Worm (Caenorhabditis elegans) whole organism, young adult: ENCODE measurements around the gene F43G6.16.

Experiments used
- B0035.1 ChIP-seq: sonication (generic microtip); optimal IDR thresholded peaks from 2 replicates; lab custom pipeline; 2016; ENCODE audit warnings: missing genetic modification characterization, mild to moderate bottlenecking, missing compliant biosample characterization, missing genotype, missing genetic modification reagents
- B0261.1 ChIP-seq: sonication (generic microtip); optimal IDR thresholded peaks from 2 replicates; lab custom pipeline; 2016; ENCODE audit warnings: mild to moderate bottlenecking, missing genetic modification characterization, moderate library complexity, missing compliant biosample characterization
- F33H1.4 ChIP-seq: fragments of 200-800 bp; sonication (Bioruptor generic); IDR thresholded peaks from 2 replicates; pipeline ENCODE4 v1.3.6; 2022; ENCODE audit warnings: missing genetic modification reagents, missing genetic modification characterization, missing compliant biosample characterization
- F49E8.2 ChIP-seq: sonication (generic microtip); optimal IDR thresholded peaks from 3 replicates; lab custom pipeline; 2017; ENCODE audit warnings: missing genetic modification characterization, mild to moderate bottlenecking, missing compliant biosample characterization, antibody characterized with exemption, moderate library complexity; ENCODE audit not compliant: insufficient read depth
- F52B5.7 ChIP-seq: sonication (generic microtip); optimal IDR thresholded peaks from 2 replicates; lab custom pipeline; 2016; ENCODE audit warnings: mild to moderate bottlenecking, missing genetic modification characterization, missing compliant biosample characterization
- F57C9.4 ChIP-seq: sonication (generic microtip); optimal IDR thresholded peaks from 2 replicates; lab custom pipeline; 2017; ENCODE audit warnings: mild to moderate bottlenecking, missing genetic modification characterization, missing compliant biosample characterization
- Y67H2A.10 ChIP-seq: fragments of 200-800 bp; sonication (Bioruptor generic); conservative IDR thresholded peaks from 2 replicates; pipeline ENCODE4 v1.3.6; 2022; ENCODE audit warnings: missing genetic modification reagents, missing genetic modification characterization, missing compliant biosample characterization
- aptf-3 ChIP-seq: fragments of 200-800 bp; sonication (Bioruptor generic); IDR thresholded peaks from 2 replicates; pipeline ENCODE4 v1.3.6; 2022; ENCODE audit warnings: missing genetic modification characterization, missing compliant biosample characterization
- athp-1 ChIP-seq: sonication (generic microtip); optimal IDR thresholded peaks from 2 replicates; lab custom pipeline; 2017; ENCODE audit warnings: mild to moderate bottlenecking, missing genetic modification characterization, missing compliant biosample characterization
- attf-5 ChIP-seq: fragments of 200-800 bp; sonication (Bioruptor generic); optimal IDR thresholded peaks from 2 replicates; lab custom pipeline; 2018; ENCODE audit warnings: mild to moderate bottlenecking, missing genetic modification characterization, missing compliant biosample characterization
- cebp-1 ChIP-seq, 2 experiments: fragments of 200-800 bp in 1 of 2; sonication (Bioruptor generic) in 1 of 2; sonication (generic microtip) in 1 of 2; IDR thresholded peaks in 1 of 2; optimal IDR thresholded peaks in 1 of 2; 2 replicates each; pipeline versions ENCODE4 v1.3.6 to Lab custom; 2017 to 2022; ENCODE audit warnings: missing compliant biosample characterization in 2 of 2, missing genetic modification characterization in 2 of 2, mild to moderate bottlenecking in 1 of 2, missing genetic modification reagents in 1 of 2, moderate library complexity in 1 of 2
- ceh-27 ChIP-seq: fragments of 200-800 bp; sonication (Bioruptor generic); optimal IDR thresholded peaks from 2 replicates; lab custom pipeline; 2018; ENCODE audit warnings: mild to moderate bottlenecking, missing genetic modification characterization, moderate library complexity, missing compliant biosample characterization
- ceh-91 ChIP-seq: fragments of 200-800 bp; sonication (Bioruptor generic); IDR thresholded peaks from 2 replicates; pipeline ENCODE4 v1.3.6; 2022; ENCODE audit warnings: missing genetic modification reagents, missing genetic modification characterization, missing compliant biosample characterization
- dox-1 ChIP-seq: fragments of 200-800 bp; sonication (Bioruptor generic); IDR thresholded peaks from 2 replicates; pipeline ENCODE4 v1.3.6; 2022; ENCODE audit warnings: missing genetic modification reagents, missing genetic modification characterization, missing compliant biosample characterization
- dpff-1 ChIP-seq: sonication (generic microtip); optimal IDR thresholded peaks from 2 replicates; lab custom pipeline; 2017; ENCODE audit warnings: mild to moderate bottlenecking, missing genetic modification characterization, missing compliant biosample characterization
- dpl-1 ChIP-seq: fragments of 150-350 bp; optimal IDR thresholded peaks from 2 replicates; lab custom pipeline; 2014; ENCODE audit warnings: missing biosample characterization, missing genetic modification reagents, missing genetic modification characterization
- egrh-3 ChIP-seq: fragments of 200-800 bp; sonication (Bioruptor generic); IDR thresholded peaks from 2 replicates; pipeline ENCODE4 v1.3.6; 2022; ENCODE audit warnings: missing genetic modification reagents, missing genetic modification characterization, missing compliant biosample characterization
- hlh-12 ChIP-seq: sonication (generic microtip); optimal IDR thresholded peaks from 2 replicates; lab custom pipeline; 2016; ENCODE audit warnings: missing genetic modification characterization, missing compliant biosample characterization
- hsf-1 ChIP-seq: fragments of 200-800 bp; sonication (Bioruptor generic); IDR thresholded peaks from 2 replicates; pipeline ENCODE4 v1.3.6; 2022; ENCODE audit warnings: missing genetic modification reagents, missing genetic modification characterization, missing compliant biosample characterization
- lag-1 ChIP-seq: fragments of 200-800 bp; sonication (Bioruptor generic); IDR thresholded peaks from 2 replicates; pipeline ENCODE4 v1.3.6; 2022; ENCODE audit warnings: missing genetic modification reagents, missing genetic modification characterization, missing compliant biosample characterization
- lin-26 ChIP-seq: fragments of 200-800 bp; sonication (Bioruptor generic); IDR thresholded peaks from 2 replicates; pipeline ENCODE4 v1.3.6; 2022; ENCODE audit warnings: missing genetic modification reagents, missing genetic modification characterization, missing compliant biosample characterization
- lin-35 ChIP-seq, 3 experiments: fragments of 150-350 bp in 2 of 3; sonication (generic microtip) in 1 of 3; optimal IDR thresholded peaks; 2 replicates each; lab custom pipeline; 2014 to 2018; ENCODE audit warnings: missing biosample characterization in 3 of 3, missing genetic modification characterization in 3 of 3, missing genetic modification reagents in 3 of 3
- lir-1 ChIP-seq: fragments of 200-800 bp; sonication (Bioruptor generic); conservative IDR thresholded peaks from 2 replicates; pipeline ENCODE4 v1.3.6; 2022; ENCODE audit warnings: missing genetic modification reagents, missing genetic modification characterization, missing compliant biosample characterization
- lsy-27 ChIP-seq: sonication (generic microtip); optimal IDR thresholded peaks from 2 replicates; lab custom pipeline; 2017; ENCODE audit warnings: missing genetic modification characterization, mild to moderate bottlenecking, missing compliant biosample characterization, antibody characterized with exemption, missing genotype, borderline replicate concordance; ENCODE audit not compliant: insufficient read depth
- mcd-1 ChIP-seq: fragments of 200-800 bp; sonication (Bioruptor generic); IDR thresholded peaks from 2 replicates; pipeline ENCODE4 v1.3.6; 2022; ENCODE audit warnings: missing genetic modification reagents, missing genetic modification characterization, missing compliant biosample characterization
- nhr-120 ChIP-seq: fragments of 200-800 bp; sonication (Bioruptor generic); IDR thresholded peaks from 2 replicates; pipeline ENCODE4 v1.3.6; 2022; ENCODE audit warnings: missing genetic modification characterization, missing compliant biosample characterization
- nhr-27 ChIP-seq: fragments of 200-800 bp; sonication (Bioruptor generic); optimal IDR thresholded peaks from 2 replicates; lab custom pipeline; 2018; ENCODE audit warnings: mild to moderate bottlenecking, missing genetic modification characterization, moderate library complexity, missing compliant biosample characterization
- nhr-90 ChIP-seq: sonication (generic microtip); optimal IDR thresholded peaks from 2 replicates; lab custom pipeline; 2016; ENCODE audit warnings: missing genotype, mild to moderate bottlenecking, missing genetic modification characterization, missing compliant biosample characterization
- pbrm-1 ChIP-seq: fragments of 200-800 bp; sonication (Bioruptor generic); IDR thresholded peaks from 2 replicates; pipeline ENCODE4 v1.3.6; 2022; ENCODE audit warnings: missing genetic modification reagents, missing genetic modification characterization, missing compliant biosample characterization
- rcor-1 ChIP-seq: fragments of 200-800 bp; sonication (Bioruptor generic); IDR thresholded peaks from 2 replicates; pipeline ENCODE4 v1.3.6; 2022; ENCODE audit warnings: missing genetic modification reagents, missing genetic modification characterization, missing compliant biosample characterization
- repo-1 ChIP-seq: sonication (generic microtip); optimal IDR thresholded peaks from 2 replicates; lab custom pipeline; 2017; ENCODE audit warnings: mild to moderate bottlenecking, missing genetic modification characterization, missing compliant biosample characterization
- rpc-1 ChIP-seq, 2 experiments: fragments of 150-350 bp in 1 of 2; sonication (generic microtip) in 1 of 2; optimal IDR thresholded peaks; 2 replicates each; lab custom pipeline; 2014 to 2018; ENCODE audit warnings: missing biosample characterization in 1 of 2, missing genetic modification characterization in 1 of 2, missing genetic modification reagents in 1 of 2, missing genotype in 1 of 2
- snpc-1.1 ChIP-seq: sonication (generic microtip); optimal IDR thresholded peaks from 2 replicates; lab custom pipeline; 2017; ENCODE audit warnings: missing genetic modification characterization, mild to moderate bottlenecking, missing compliant biosample characterization, antibody characterized with exemption, moderate library complexity, missing genotype, missing genetic modification reagents; ENCODE audit not compliant: insufficient read depth
- snpc-1.3 ChIP-seq: sonication (generic microtip); optimal IDR thresholded peaks from 2 replicates; lab custom pipeline; 2017; ENCODE audit warnings: missing genetic modification characterization, mild to moderate bottlenecking, missing compliant biosample characterization, antibody characterized with exemption, moderate library complexity, missing genotype, missing genetic modification reagents; ENCODE audit not compliant: insufficient read depth
- snpc-3.4 ChIP-seq: sonication (generic microtip); optimal IDR thresholded peaks from 2 replicates; lab custom pipeline; 2017; ENCODE audit warnings: missing genetic modification characterization, mild to moderate bottlenecking, missing compliant biosample characterization, antibody characterized with exemption, moderate library complexity, missing genotype, missing genetic modification reagents
- snpc-4 ChIP-seq, 5 experiments: fragments of 150-350 bp in 1 of 5; sonication (generic microtip) in 4 of 5; optimal IDR thresholded peaks; 2 replicates each; lab custom pipeline; 2014 to 2018; ENCODE audit warnings: missing genetic modification characterization in 5 of 5, missing biosample characterization in 3 of 5, antibody characterized with exemption in 2 of 5, mild to moderate bottlenecking in 2 of 5, missing compliant biosample characterization in 2 of 5, missing genotype in 2 of 5, moderate library complexity in 2 of 5, missing genetic modification reagents in 1 of 5
- somi-1 ChIP-seq: fragments of 200-800 bp; sonication (Bioruptor generic); optimal IDR thresholded peaks from 2 replicates; lab custom pipeline; 2018; ENCODE audit warnings: mild to moderate bottlenecking, missing genetic modification characterization, missing compliant biosample characterization
- sptf-2 ChIP-seq: fragments of 200-800 bp; sonication (Bioruptor generic); optimal IDR thresholded peaks from 2 replicates; lab custom pipeline; 2018; ENCODE audit warnings: mild to moderate bottlenecking, missing genetic modification characterization, missing compliant biosample characterization
- tbx-9 ChIP-seq: sonication (generic microtip); optimal IDR thresholded peaks from 2 replicates; lab custom pipeline; 2016; ENCODE audit warnings: borderline replicate concordance, missing genetic modification characterization, inconsistent platforms, missing compliant biosample characterization
- tlf-1 ChIP-seq: fragments of 200-800 bp; sonication (Bioruptor generic); optimal IDR thresholded peaks from 2 replicates; lab custom pipeline; 2018; ENCODE audit warnings: mild to moderate bottlenecking, missing genetic modification characterization, missing compliant biosample characterization
- unc-62 ChIP-seq: fragments of 150-350 bp; optimal IDR thresholded peaks from 2 replicates; lab custom pipeline; 2014; ENCODE audit warnings: missing biosample characterization, missing genetic modification reagents, missing genetic modification characterization
- zfh-2 ChIP-seq: fragments of 200-800 bp; sonication (Bioruptor generic); conservative IDR thresholded peaks from 2 replicates; pipeline ENCODE4 v1.3.6; 2022; ENCODE audit warnings: missing genetic modification reagents, missing genetic modification characterization, missing compliant biosample characterization
- ztf-26 ChIP-seq: sonication (generic microtip); optimal IDR thresholded peaks from 2 replicates; lab custom pipeline; 2017; ENCODE audit warnings: missing genetic modification characterization, missing compliant biosample characterization

F43G6.16 gene

ce11 chrII:11753186-11753585, 29.2 kb downstream of the F43G6.16 start:
- TF ChIP-seq snpc-4 (GFP tag; optimal IDR thresholded peaks at IDR 0.05; lab: Kevin White, UChicago) (no peak), snpc-4 (tag; optimal IDR thresholded peaks at IDR 0.05; lab: Kevin White, UChicago) (peak in 3 of 4 experiments; percentile 51 to 79 (median 76)), snpc-1.1 (peak; percentile 16), F57C9.4 (tag; lab: Kevin White, UChicago) (no peak)

ce11 chrII:11751615-11752174, 30.7 kb downstream of the F43G6.16 start:
- TF ChIP-seq rpc-1 (optimal IDR thresholded peaks at IDR 0.05; lab: Kevin White, UChicago) (no peak), rpc-1 (tag; optimal IDR thresholded peaks at IDR 0.05; lab: Kevin White, UChicago) (no peak), dpl-1 (no peak), F33H1.4 (no peak), hlh-12 (tag; lab: Kevin White, UChicago) (no peak), aptf-3 (no peak), dpff-1 (no peak), zfh-2 (peak; percentile 62), sptf-2 (GFP tag; lab: Kevin White, UChicago) (no peak), lsy-27 (tag; lab: Kevin White, UChicago) (no peak), ztf-26 (tag; lab: Kevin White, UChicago) (no peak), lin-26 (GFP tag; lab: Robert Waterston, UW) (no peak), nhr-90 (tag; lab: Kevin White, UChicago) (no peak), F52B5.7 (no peak), snpc-3.4 (tag; lab: Kevin White, UChicago) (no peak), egrh-3 (GFP tag; lab: Robert Waterston, UW) (no peak), B0261.1 (tag; lab: Kevin White, UChicago) (no peak), repo-1 (tag; lab: Kevin White, UChicago) (no peak), ceh-91 (no peak), nhr-120 (GFP tag; lab: Robert Waterston, UW) (no peak), tbx-9 (tag; lab: Kevin White, UChicago) (no peak), F49E8.2 (tag; lab: Kevin White, UChicago) (no peak), lin-35 (GFP tag; optimal IDR thresholded peaks at IDR 0.05; lab: Kevin White, UChicago) (peak in 1 of 3 experiments; percentile 23), Y67H2A.10 (GFP tag; lab: Robert Waterston, UW) (no peak), cebp-1 (GFP tag; IDR thresholded peaks at IDR 0.05; lab: Robert Waterston, UW) (no peak), cebp-1 (tag; optimal IDR thresholded peaks at IDR 0.05; lab: Kevin White, UChicago) (peak; percentile 63), lir-1 (GFP tag; lab: Robert Waterston, UW) (no peak), nhr-27 (tag; lab: Kevin White, UChicago) (no peak), ceh-27 (peak; percentile 25), hsf-1 (GFP tag; lab: Robert Waterston, UW) (no peak), rcor-1 (GFP tag; lab: Robert Waterston, UW) (no peak), dox-1 (GFP tag; lab: Robert Waterston, UW) (no peak)

ce11 chrII:11749490-11750172, 32.8 kb downstream of the F43G6.16 start:
- TF ChIP-seq snpc-3.4 (tag; lab: Kevin White, UChicago) (no peak), lag-1 (no peak), unc-62 (GFP tag; lab: Kevin White, UChicago) (no peak), attf-5 (GFP tag; lab: Kevin White, UChicago) (peak; percentile 89), nhr-27 (tag; lab: Kevin White, UChicago) (no peak), B0035.1 (tag; lab: Kevin White, UChicago) (peak; percentile 38), somi-1 (peak; percentile 17), pbrm-1 (GFP tag; lab: Robert Waterston, UW) (peak; percentile 63), athp-1 (tag; lab: Kevin White, UChicago) (peak; percentile 53), tlf-1 (GFP tag; lab: Kevin White, UChicago) (peak; percentile 22), snpc-1.3 (tag; lab: Kevin White, UChicago) (no peak), lin-26 (GFP tag; lab: Robert Waterston, UW) (0 out of 2 replicates have a peak, but pooled peaks have one; percentile 61), mcd-1 (GFP tag; lab: Robert Waterston, UW) (peak; percentile 73)
